Worm (Caenorhabditis elegans) whole organism, early embryonic: ENCODE data around the gene Y54G2A.13.

Source experiments
- B0310.2 ChIP-seq: sonication (generic microtip); optimal IDR thresholded peaks from 2 replicates; lab custom pipeline; 2016; ENCODE audit warnings: mild to moderate bottlenecking, missing genetic modification characterization, missing compliant biosample characterization
- F13C5.2 ChIP-seq: sonication (generic microtip); optimal IDR thresholded peaks from 2 replicates; lab custom pipeline; 2017; ENCODE audit warnings: mild to moderate bottlenecking, missing genetic modification characterization, inconsistent platforms, missing compliant biosample characterization
- aly-1 ChIP-seq: sonication (generic microtip); optimal IDR thresholded peaks from 2 replicates; lab custom pipeline; 2016; ENCODE audit warnings: missing genetic modification characterization, missing compliant biosample characterization
- ama-1 ChIP-seq: fragments of 150-350 bp; optimal IDR thresholded peaks from 2 replicates; lab custom pipeline; 2014
- ceh-13 ChIP-seq: fragments of 200-800 bp; sonication (Bioruptor generic); optimal IDR thresholded peaks from 2 replicates; lab custom pipeline; 2018; ENCODE audit warnings: mild to moderate bottlenecking, missing genetic modification characterization, missing compliant biosample characterization
- ceh-36 ChIP-seq: sonication (generic microtip); optimal IDR thresholded peaks from 2 replicates; lab custom pipeline; 2016; ENCODE audit warnings: missing genetic modification characterization, inconsistent platforms, missing compliant biosample characterization
- ets-7 ChIP-seq: sonication (generic microtip); optimal IDR thresholded peaks from 2 replicates; lab custom pipeline; 2016; ENCODE audit warnings: missing genotype, missing genetic modification characterization, missing compliant biosample characterization
- flt-1 ChIP-seq: fragments of 200-800 bp; sonication (Bioruptor generic); IDR thresholded peaks from 2 replicates; pipeline ENCODE4 v1.3.6; 2022; ENCODE audit warnings: missing genetic modification characterization, missing compliant biosample characterization
- hmbx-1 ChIP-seq: sonication (generic microtip); optimal IDR thresholded peaks from 2 replicates; lab custom pipeline; 2016; ENCODE audit warnings: mild to moderate bottlenecking, missing genetic modification characterization, missing compliant biosample characterization
- hmg-4 ChIP-seq: fragments of 200-800 bp; sonication (Bioruptor generic); optimal IDR thresholded peaks from 2 replicates; lab custom pipeline; 2018; ENCODE audit warnings: mild to moderate bottlenecking, missing genetic modification characterization, missing compliant biosample characterization
- hnd-1 ChIP-seq: sonication (generic microtip); optimal IDR thresholded peaks from 2 replicates; lab custom pipeline; 2016; ENCODE audit warnings: missing genetic modification characterization, missing compliant biosample characterization
- pes-1 ChIP-seq: fragments of 200-800 bp; sonication (Bioruptor generic); IDR thresholded peaks from 2 replicates; pipeline ENCODE4 v1.3.6; 2022; ENCODE audit warnings: missing genetic modification reagents, missing genetic modification characterization, missing compliant biosample characterization
- scrt-1 ChIP-seq: fragments of 200-800 bp; sonication (Bioruptor generic); IDR thresholded peaks from 2 replicates; pipeline ENCODE4 v1.3.6; 2022; ENCODE audit warnings: missing genetic modification characterization, missing compliant biosample characterization
- sea-1 ChIP-seq: fragments of 200-800 bp; sonication (Bioruptor generic); conservative IDR thresholded peaks from 2 replicates; pipeline ENCODE4 v1.3.6; 2022; ENCODE audit warnings: missing genetic modification characterization, missing compliant biosample characterization
- tbx-11 ChIP-seq: fragments of 200-800 bp; sonication (Bioruptor generic); IDR thresholded peaks from 2 replicates; pipeline ENCODE4 v1.3.6; 2022; ENCODE audit warnings: missing genetic modification characterization, missing compliant biosample characterization
- tbx-37 ChIP-seq: fragments of 200-800 bp; sonication (Bioruptor generic); conservative IDR thresholded peaks from 2 replicates; pipeline ENCODE4 v1.3.6; 2022; ENCODE audit warnings: missing genetic modification reagents, missing genetic modification characterization, missing compliant biosample characterization
- tra-4 ChIP-seq: sonication (generic microtip); optimal IDR thresholded peaks from 2 replicates; lab custom pipeline; 2017; ENCODE audit warnings: missing genetic modification characterization, missing compliant biosample characterization

Gene Y54G2A.13

ce11 chrIV:2851625-2852024 lies 32.1 kb upstream of the Y54G2A.13 start:
- no peak for TF ChIP-seq aly-1 (tag; lab: Kevin White, UChicago)
- TF ChIP-seq F13C5.2 (tag; lab: Kevin White, UChicago) = no peak
- no peak for TF ChIP-seq ceh-36 (tag; lab: Kevin White, UChicago)
- TF ChIP-seq hmbx-1 (tag; lab: Kevin White, UChicago) = no peak
- TF ChIP-seq ets-7 (tag; lab: Kevin White, UChicago) = no peak
- no peak for TF ChIP-seq hnd-1 (tag; lab: Kevin White, UChicago)
- no peak for TF ChIP-seq flt-1 (GFP tag; lab: Robert Waterston, UW)
- no peak for TF ChIP-seq tbx-11
- TF ChIP-seq ama-1 = no peak
- TF ChIP-seq pes-1 (GFP tag; lab: Robert Waterston, UW) = no peak
- no peak for TF ChIP-seq scrt-1 (GFP tag; lab: Robert Waterston, UW)
- TF ChIP-seq ceh-13 (GFP tag; lab: Kevin White, UChicago) = no peak
- no peak for TF ChIP-seq sea-1 (GFP tag; lab: Robert Waterston, UW)
- TF ChIP-seq B0310.2 = no peak
- no peak for TF ChIP-seq tbx-37
- no peak for TF ChIP-seq hmg-4 (GFP tag; lab: Kevin White, UChicago)
- TF ChIP-seq tra-4 = no peak

- no peak for TF ChIP-seq hmbx-1 (tag; lab: Kevin White, UChicago)
- no peak for TF ChIP-seq tbx-11
- no peak for TF ChIP-seq ceh-13 (GFP tag; lab: Kevin White, UChicago)
- no peak for TF ChIP-seq ets-7 (tag; lab: Kevin White, UChicago)
- TF ChIP-seq sea-1 (GFP tag; lab: Robert Waterston, UW) = no peak
- TF ChIP-seq ama-1 = no peak
- TF ChIP-seq hmg-4 (GFP tag; lab: Kevin White, UChicago) = no peak
- TF ChIP-seq tbx-37 = no peak
- TF ChIP-seq tra-4 = no peak
- no peak for TF ChIP-seq hnd-1 (tag; lab: Kevin White, UChicago)
- no peak for TF ChIP-seq flt-1 (GFP tag; lab: Robert Waterston, UW)
- no peak for TF ChIP-seq aly-1 (tag; lab: Kevin White, UChicago)
- TF ChIP-seq ceh-36 (tag; lab: Kevin White, UChicago) = no peak
- no peak for TF ChIP-seq pes-1 (GFP tag; lab: Robert Waterston, UW)
These were observed 31.1 kb upstream of the Y54G2A.13 start, which contains the start of gene clec-85 for ce11 chrIV:2850586-2850985. TSS of gene clec-85 (plus strand) at chrIV:2850886.

ce11 chrIV:2849269-2849668 lies 29.7 kb upstream of the Y54G2A.13 start:
- TF ChIP-seq hnd-1 (tag; lab: Kevin White, UChicago) = no peak
- TF ChIP-seq hmg-4 (GFP tag; lab: Kevin White, UChicago) = no peak
- TF ChIP-seq tbx-37 = no peak
- TF ChIP-seq scrt-1 (GFP tag; lab: Robert Waterston, UW) = no peak
- no peak for TF ChIP-seq F13C5.2 (tag; lab: Kevin White, UChicago)
- TF ChIP-seq ceh-13 (GFP tag; lab: Kevin White, UChicago) = no peak
- no peak for TF ChIP-seq B0310.2
- no peak for TF ChIP-seq flt-1 (GFP tag; lab: Robert Waterston, UW)
- TF ChIP-seq ama-1 = no peak

ce11 chrIV:2846264-2846663 lies 26.7 kb upstream of the Y54G2A.13 start, which contains the start of gene Y54G2A.40:
TSS of gene Y54G2A.40 (plus strand) at chrIV:2846476.
- TF ChIP-seq pes-1 (GFP tag; lab: Robert Waterston, UW) (no peak), tbx-11 (no peak), hnd-1 (tag; lab: Kevin White, UChicago) (no peak), flt-1 (GFP tag; lab: Robert Waterston, UW) (no peak), ceh-13 (GFP tag; lab: Kevin White, UChicago) (no peak), hmbx-1 (tag; lab: Kevin White, UChicago) (no peak), sea-1 (GFP tag; lab: Robert Waterston, UW) (no peak), B0310.2 (no peak), ceh-36 (tag; lab: Kevin White, UChicago) (no peak), ama-1 (no peak), tbx-37 (no peak), ets-7 (tag; lab: Kevin White, UChicago) (no peak), aly-1 (tag; lab: Kevin White, UChicago) (no peak), tra-4 (no peak)

ce11 chrIV:2843882-2844281 lies 24.3 kb upstream of the Y54G2A.13 start, which contains the start of gene Y54G2A.15:
TSS of gene Y54G2A.15 (minus strand) at chrIV:2843982.
- no peak for TF ChIP-seq sea-1 (GFP tag; lab: Robert Waterston, UW)
- no peak for TF ChIP-seq scrt-1 (GFP tag; lab: Robert Waterston, UW)
- TF ChIP-seq hmg-4 (GFP tag; lab: Kevin White, UChicago) = no peak
- TF ChIP-seq pes-1 (GFP tag; lab: Robert Waterston, UW) = no peak
- no peak for TF ChIP-seq flt-1 (GFP tag; lab: Robert Waterston, UW)
- TF ChIP-seq hnd-1 (tag; lab: Kevin White, UChicago) = no peak
- no peak for TF ChIP-seq tbx-37
- TF ChIP-seq tra-4 = no peak
- no peak for TF ChIP-seq B0310.2
- TF ChIP-seq ceh-13 (GFP tag; lab: Kevin White, UChicago) = no peak

- TF ChIP-seq hnd-1 (tag; lab: Kevin White, UChicago) (no peak), ceh-36 (tag; lab: Kevin White, UChicago) (no peak), tbx-37 (no peak), pes-1 (GFP tag; lab: Robert Waterston, UW) (no peak), ceh-13 (GFP tag; lab: Kevin White, UChicago) (no peak), flt-1 (GFP tag; lab: Robert Waterston, UW) (no peak), scrt-1 (GFP tag; lab: Robert Waterston, UW) (no peak), tbx-11 (no peak), hmbx-1 (tag; lab: Kevin White, UChicago) (no peak), ama-1 (no peak), tra-4 (no peak), hmg-4 (GFP tag; lab: Kevin White, UChicago) (no peak), B0310.2 (no peak), aly-1 (tag; lab: Kevin White, UChicago) (no peak), F13C5.2 (tag; lab: Kevin White, UChicago) (no peak)
These were observed 22.6 kb upstream of the Y54G2A.13 start, which contains the start of gene clec-84 for ce11 chrIV:2842162-2842561. TSS of gene clec-84 (plus strand) at chrIV:2842462.

ce11 chrIV:2841260-2841659 lies 21.7 kb upstream of the Y54G2A.13 start, which contains the start of gene clec-83:
TSS of gene clec-83 (minus strand) at chrIV:2841472.
- TF ChIP-seq scrt-1 (GFP tag; lab: Robert Waterston, UW) (no peak), F13C5.2 (tag; lab: Kevin White, UChicago) (no peak), pes-1 (GFP tag; lab: Robert Waterston, UW) (no peak), ceh-36 (tag; lab: Kevin White, UChicago) (no peak), aly-1 (tag; lab: Kevin White, UChicago) (no peak), ceh-13 (GFP tag; lab: Kevin White, UChicago) (no peak), tra-4 (no peak), hmg-4 (GFP tag; lab: Kevin White, UChicago) (no peak), ama-1 (no peak), tbx-37 (no peak), tbx-11 (no peak), sea-1 (GFP tag; lab: Robert Waterston, UW) (no peak), hnd-1 (tag; lab: Kevin White, UChicago) (no peak), B0310.2 (no peak), flt-1 (GFP tag; lab: Robert Waterston, UW) (no peak), hmbx-1 (tag; lab: Kevin White, UChicago) (no peak), ets-7 (tag; lab: Kevin White, UChicago) (no peak)
